Fruit fly (Drosophila melanogaster): ENCODE data around the gene f.

f gene

dm6 chrX:17294979-17295378 is 62.2 kb downstream of the f start (continued):
- TF ChIP-seq NFAT (GFP tag; IDR thresholded peaks at IDR 0.05): no peak
- no peak for TF ChIP-seq Asciz (GFP tag; optimal IDR thresholded peaks at IDR 0.05)
- TF ChIP-seq sim (GFP tag; IDR thresholded peaks at IDR 0.05): no peak
- peak; percentile 23 for TF ChIP-seq Oli (tag; optimal IDR thresholded peaks at IDR 0.05)
- TF ChIP-seq bowl (GFP tag; IDR thresholded peaks at IDR 0.05): no peak
- no peak for TF ChIP-seq Fer3 (tag; optimal IDR thresholded peaks at IDR 0.05)
- TF ChIP-seq CG6683 (GFP tag; optimal IDR thresholded peaks at IDR 0.05): no peak
- no peak for TF ChIP-seq twi (tag; optimal IDR thresholded peaks at IDR 0.05)
- no peak for TF ChIP-seq NC2α (GFP tag; optimal IDR thresholded peaks at IDR 0.05)
- 0 out of 2 replicates have a peak, but pooled peaks have one; percentile 11 for TF ChIP-seq CG4404 (GFP tag; IDR thresholded peaks at IDR 0.05)
- no peak for TF ChIP-seq CG30431 (GFP tag; optimal IDR thresholded peaks at IDR 0.05)
- no peak for TF ChIP-seq Bgb (GFP tag; IDR thresholded peaks at IDR 0.05; ENCODE audit: partially characterized antibody)
- no peak for TF ChIP-seq nau (GFP tag; optimal IDR thresholded peaks at IDR 0.05)
- no peak for TF ChIP-seq az2 (GFP tag; optimal IDR thresholded peaks at IDR 0.05)
- TF ChIP-seq sqz (GFP tag; optimal IDR thresholded peaks at IDR 0.05): no peak
- TF ChIP-seq CG2120 (GFP tag; optimal IDR thresholded peaks at IDR 0.05): no peak
- TF ChIP-seq Max (GFP tag; optimal IDR thresholded peaks at IDR 0.05): no peak
- no peak for TF ChIP-seq gcm (GFP tag; optimal IDR thresholded peaks at IDR 0.05)
- peak; percentile 55; the same call in 1 of the 4 replicates for TF ChIP-seq chinmo (GFP tag; IDR thresholded peaks at IDR 0.05; ENCODE audit: partially characterized antibody)
- no peak for TF ChIP-seq CG3065 (GFP tag; optimal IDR thresholded peaks at IDR 0.05)
- TF ChIP-seq phol (tag; optimal IDR thresholded peaks at IDR 0.05): no peak
- TF ChIP-seq Fer1 (GFP tag; optimal IDR thresholded peaks at IDR 0.05): no peak
- peak; percentile 18 for TF ChIP-seq CG2678 (tag; optimal IDR thresholded peaks at IDR 0.05)
- no peak for TF ChIP-seq D (optimal IDR thresholded peaks at IDR 0.05)
- no peak for TF ChIP-seq D (GFP tag; optimal IDR thresholded peaks at IDR 0.05)
- peak; percentile 49; the same call in 1 of the 2 replicates for TF ChIP-seq vvl (GFP tag; IDR thresholded peaks at IDR 0.05)
- TF ChIP-seq Doc3 (GFP tag; IDR thresholded peaks at IDR 0.05; ENCODE audit: partially characterized antibody): no peak
- TF ChIP-seq Tbp (GFP tag; optimal IDR thresholded peaks at IDR 0.05): no peak
- TF ChIP-seq sens (GFP tag): peak; percentile 71
- no peak for TF ChIP-seq cato (GFP tag; optimal IDR thresholded peaks at IDR 0.05; ENCODE audit: borderline replicate concordance)
- TF ChIP-seq CG1792 (GFP tag; optimal IDR thresholded peaks at IDR 0.05): no peak
- TF ChIP-seq CG2116 (GFP tag; optimal IDR thresholded peaks at IDR 0.05): no peak
- TF ChIP-seq CG13424 (tag; optimal IDR thresholded peaks at IDR 0.05): no peak
- TF ChIP-seq CG6272 (GFP tag; IDR thresholded peaks at IDR 0.05): 0 out of 2 replicates have a peak, but pooled peaks have one; percentile 3
- no peak for TF ChIP-seq Neu2 (GFP tag; optimal IDR thresholded peaks at IDR 0.05; ENCODE audit: borderline replicate concordance)
- no peak for TF ChIP-seq CG8388 (GFP tag; optimal IDR thresholded peaks at IDR 0.05)
- no peak for TF ChIP-seq cwo (GFP tag; optimal IDR thresholded peaks at IDR 0.05)
- TF ChIP-seq CG2889 (GFP tag; IDR thresholded peaks at IDR 0.05): no peak
- TF ChIP-seq CG17829 (tag; optimal IDR thresholded peaks at IDR 0.05): no peak
- TF ChIP-seq CG42726 (GFP tag; IDR thresholded peaks at IDR 0.05; ENCODE audit: partially characterized antibody): no peak
- TF ChIP-seq dysf (GFP tag; IDR thresholded peaks at IDR 0.05): no peak
- no peak for TF ChIP-seq kay (GFP tag; optimal IDR thresholded peaks at IDR 0.05)
- TF ChIP-seq Jarid2 (GFP tag; optimal IDR thresholded peaks at IDR 0.05): no peak
- no peak for TF ChIP-seq tin (GFP tag; optimal IDR thresholded peaks at IDR 0.05)
- TF ChIP-seq Kr (GFP tag; optimal IDR thresholded peaks at IDR 0.05): no peak
- no peak for TF ChIP-seq HLH54F (GFP tag; optimal IDR thresholded peaks at IDR 0.05)
- TF ChIP-seq CG7357 (GFP tag; IDR thresholded peaks at IDR 0.05): no peak
- TF ChIP-seq h (optimal IDR thresholded peaks at IDR 0.05): no peak
- TF ChIP-seq Mrtf (GFP tag; IDR thresholded peaks at IDR 0.05): 0 out of 3 replicates have a peak, but pooled peaks have one; percentile 37
- TF ChIP-seq da (GFP tag; optimal IDR thresholded peaks at IDR 0.05): no peak
- TF ChIP-seq NfI (GFP tag; optimal IDR thresholded peaks at IDR 0.05): no peak
- no peak for TF ChIP-seq CG12769 (tag; optimal IDR thresholded peaks at IDR 0.05)

Measured in whole organism, embryonic.